Fruit fly (Drosophila melanogaster): ENCODE data around the gene Idh.

Gene Idh

DNA sequence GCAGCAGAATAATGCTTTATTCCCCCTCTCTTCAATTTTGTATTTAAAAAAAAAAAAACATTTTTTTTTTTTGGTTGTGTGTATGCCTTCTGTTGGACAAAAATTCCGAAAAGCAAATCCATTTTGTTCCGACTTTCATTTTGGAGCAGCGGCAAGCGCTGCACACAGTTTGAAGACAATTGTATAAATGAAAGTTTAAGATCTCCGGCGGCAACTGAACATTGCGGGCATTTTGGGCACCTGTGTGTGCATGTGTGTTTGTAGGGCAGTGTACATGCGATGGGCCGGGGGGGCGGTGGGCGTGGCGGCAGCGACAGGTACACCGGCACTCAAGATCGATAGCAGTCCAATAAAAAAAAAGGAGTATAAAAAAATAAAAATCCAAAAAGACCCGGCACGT is 8.8 kb upstream of the Idh start:
- no peak for TF ChIP-seq CG8478 (optimal IDR thresholded peaks at IDR 0.05)
- no peak for TF ChIP-seq CTCF (optimal IDR thresholded peaks at IDR 0.05)

DNA sequence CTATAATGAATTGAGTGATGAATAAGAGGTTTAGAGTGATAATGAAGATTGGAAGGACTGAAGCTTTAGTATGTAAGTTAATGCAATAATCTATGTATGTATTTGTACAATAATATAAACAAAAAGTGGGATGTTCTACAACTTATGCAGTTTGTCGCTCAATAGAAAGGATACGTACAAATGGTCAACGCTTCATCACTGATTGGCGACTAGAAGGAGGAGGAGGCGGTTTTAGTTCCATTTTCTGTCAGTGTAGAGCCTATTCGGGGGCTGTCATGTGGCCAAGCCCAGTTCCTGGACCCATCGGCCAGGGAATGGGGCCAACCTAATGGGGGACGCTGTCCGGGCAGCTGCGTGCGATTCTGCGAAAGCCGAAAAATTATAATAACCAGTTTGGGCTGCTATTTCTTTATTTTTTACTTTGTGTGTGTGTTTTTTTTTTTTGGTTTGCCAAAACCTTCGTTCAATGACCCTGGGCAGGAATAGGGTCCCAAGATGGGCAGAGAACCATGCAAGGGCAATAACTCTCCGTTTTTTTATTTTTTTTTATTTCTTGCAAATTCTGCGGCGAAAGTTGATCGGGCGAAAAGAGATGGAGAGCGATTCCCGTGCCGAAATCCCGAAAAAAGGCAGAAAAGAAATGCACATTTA is 8.1 kb upstream of the Idh start:
- TF ChIP-seq CTCF (optimal IDR thresholded peaks at IDR 0.05): no peak
- TF ChIP-seq CG8478 (optimal IDR thresholded peaks at IDR 0.05): no peak

DNA sequence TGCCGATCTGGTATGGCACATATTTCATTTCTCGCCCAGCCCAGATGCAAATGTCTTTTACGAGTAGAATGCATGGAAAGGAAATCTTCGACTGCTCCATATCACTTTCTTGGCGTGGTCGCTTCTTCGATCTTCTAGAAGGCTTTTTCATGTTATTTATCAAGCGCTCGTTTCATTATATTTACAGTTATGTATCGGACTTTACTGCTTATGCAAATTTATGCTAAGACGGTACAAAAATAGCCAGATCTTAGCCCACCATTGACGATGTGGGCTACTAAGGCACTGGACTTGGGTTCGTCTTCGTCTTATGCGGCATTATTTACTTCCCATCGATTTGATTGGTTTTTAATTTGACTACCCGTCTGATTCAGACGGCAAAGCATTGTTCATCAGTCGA is 2.6 kb upstream of the Idh start:
- TF ChIP-seq CTCF (optimal IDR thresholded peaks at IDR 0.05) (no peak), CG8478 (optimal IDR thresholded peaks at IDR 0.05) (no peak)

DNA sequence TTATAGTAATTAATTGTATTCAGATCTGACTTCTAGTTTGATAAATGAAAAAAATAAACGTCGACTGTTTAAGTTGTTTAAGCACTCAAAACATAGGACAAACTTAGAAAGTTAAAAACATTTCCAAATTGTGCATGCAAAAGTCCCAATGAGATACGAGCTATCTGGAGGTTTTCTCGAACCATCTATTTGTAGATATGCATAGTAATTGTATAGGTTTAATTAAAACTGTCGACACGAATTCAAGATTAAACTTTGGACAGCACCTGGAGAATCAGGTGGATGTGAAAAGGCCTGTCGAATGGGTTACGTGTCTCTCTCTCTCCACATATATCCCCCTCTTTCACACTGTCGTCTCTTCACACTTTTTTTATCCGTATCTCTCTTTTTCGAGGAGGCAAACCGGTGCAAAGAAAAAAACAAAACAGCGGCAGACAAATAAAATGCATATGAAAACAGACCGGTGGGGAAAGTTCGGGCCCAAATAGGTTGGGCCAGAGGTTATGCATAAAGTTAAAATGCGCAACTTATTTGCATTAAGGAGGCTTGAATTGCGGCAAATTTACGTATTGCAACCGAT is 553 bp downstream of the Idh start:
- TF ChIP-seq CG8478 (optimal IDR thresholded peaks at IDR 0.05) (no peak), CTCF (optimal IDR thresholded peaks at IDR 0.05) (no peak)

DNA sequence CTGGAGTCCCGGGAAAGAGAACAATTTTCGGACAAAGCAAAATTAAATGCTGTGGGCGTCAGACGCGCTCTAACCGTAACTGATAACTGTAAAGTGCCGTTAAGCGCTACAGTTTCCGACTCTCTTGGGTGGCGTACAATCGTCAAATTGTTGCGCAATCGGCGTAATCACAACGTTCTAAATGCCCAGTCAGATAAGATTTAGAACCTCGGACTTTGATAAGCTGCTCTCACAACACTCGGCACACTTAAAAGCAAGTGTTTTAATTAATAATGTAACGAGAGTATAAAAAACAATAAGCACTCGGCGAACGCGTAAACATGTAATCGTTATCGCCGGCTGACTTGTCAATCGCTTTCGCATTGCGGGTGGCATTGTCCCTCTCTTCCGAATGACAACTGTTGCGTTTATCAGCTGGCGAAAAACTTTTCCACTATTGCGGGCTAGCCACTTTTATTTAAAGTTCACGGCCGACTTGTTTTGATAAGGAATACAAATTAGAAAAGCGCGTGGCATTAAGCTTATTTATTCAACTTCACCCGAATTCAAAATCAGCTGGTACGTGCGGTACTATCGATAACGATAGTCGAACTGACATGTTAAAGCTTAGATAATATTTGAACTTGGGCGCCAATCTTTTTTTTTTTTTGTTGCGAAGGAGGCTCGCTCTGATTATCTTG is 1.8 kb downstream of the Idh start:
- TF ChIP-seq CTCF (optimal IDR thresholded peaks at IDR 0.05): no peak
- no peak for TF ChIP-seq CG8478 (optimal IDR thresholded peaks at IDR 0.05)

DNA sequence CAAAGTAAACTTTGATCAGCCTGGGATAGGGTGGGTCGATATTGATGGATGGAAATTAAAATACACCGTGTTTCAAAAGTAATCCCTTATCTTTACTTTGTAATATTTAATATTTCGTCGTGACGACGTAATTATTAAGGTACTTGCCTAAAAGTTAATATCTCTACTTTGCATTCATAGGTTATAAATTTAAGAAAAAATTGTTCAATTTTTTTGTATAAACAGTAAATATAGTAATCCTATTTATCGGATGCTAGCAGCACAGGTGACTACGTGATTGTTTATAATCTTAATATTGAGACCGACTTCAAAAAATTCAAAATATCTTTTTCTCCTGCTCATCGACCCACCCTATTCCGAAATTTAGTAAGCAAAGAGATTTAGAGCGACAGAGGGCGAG is 2.6 kb downstream of the Idh start:
- TF ChIP-seq CG8478 (optimal IDR thresholded peaks at IDR 0.05) (no peak), CTCF (optimal IDR thresholded peaks at IDR 0.05) (no peak)

DNA sequence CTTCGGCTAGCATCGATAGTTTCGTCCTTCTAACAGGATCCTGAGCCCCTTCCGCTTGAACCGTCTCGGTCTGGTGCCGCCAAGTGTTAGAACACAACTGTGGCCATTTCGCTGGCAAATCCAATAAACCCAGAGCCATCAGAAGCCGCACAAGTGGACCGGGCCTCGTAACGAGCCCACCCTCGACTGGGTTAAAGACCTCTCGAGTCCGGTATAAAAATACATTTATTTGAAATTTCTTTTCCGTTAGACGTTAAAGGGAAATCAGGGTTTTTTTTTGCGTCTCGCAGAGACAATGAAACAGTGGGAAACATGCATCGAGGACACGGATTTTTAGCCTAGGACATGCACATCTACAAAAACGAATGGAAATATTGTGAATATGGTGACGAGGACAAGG is 4.5 kb downstream of the Idh start, which contains the start of gene Culd:
Gene Culd (minus strand): TSS at position 101 of the 400 bp plus-strand sequence.
- TF ChIP-seq CG8478 (optimal IDR thresholded peaks at IDR 0.05): no peak

DNA sequence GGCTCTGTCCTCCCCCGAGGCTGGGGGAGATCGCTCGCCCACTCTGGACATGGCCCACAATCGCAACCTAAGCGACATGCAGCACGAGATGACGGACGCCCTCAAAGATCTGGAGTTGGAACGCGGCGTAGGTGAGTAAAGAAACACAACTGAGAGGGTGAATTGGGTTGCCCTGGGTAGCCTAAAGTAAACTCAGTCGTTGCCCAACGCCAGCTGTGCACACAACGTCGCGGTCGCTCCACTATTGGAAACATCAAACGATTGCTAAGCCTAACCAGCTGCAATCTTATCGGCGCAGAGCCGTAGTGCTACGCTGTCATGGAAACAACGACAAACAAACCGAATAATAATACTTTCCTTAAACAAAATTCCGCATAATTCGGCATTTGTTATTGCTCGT is 13.4 kb downstream of the Idh start:
- TF ChIP-seq CG8478 (optimal IDR thresholded peaks at IDR 0.05) (no peak), CTCF (optimal IDR thresholded peaks at IDR 0.05) (no peak)

DNA sequence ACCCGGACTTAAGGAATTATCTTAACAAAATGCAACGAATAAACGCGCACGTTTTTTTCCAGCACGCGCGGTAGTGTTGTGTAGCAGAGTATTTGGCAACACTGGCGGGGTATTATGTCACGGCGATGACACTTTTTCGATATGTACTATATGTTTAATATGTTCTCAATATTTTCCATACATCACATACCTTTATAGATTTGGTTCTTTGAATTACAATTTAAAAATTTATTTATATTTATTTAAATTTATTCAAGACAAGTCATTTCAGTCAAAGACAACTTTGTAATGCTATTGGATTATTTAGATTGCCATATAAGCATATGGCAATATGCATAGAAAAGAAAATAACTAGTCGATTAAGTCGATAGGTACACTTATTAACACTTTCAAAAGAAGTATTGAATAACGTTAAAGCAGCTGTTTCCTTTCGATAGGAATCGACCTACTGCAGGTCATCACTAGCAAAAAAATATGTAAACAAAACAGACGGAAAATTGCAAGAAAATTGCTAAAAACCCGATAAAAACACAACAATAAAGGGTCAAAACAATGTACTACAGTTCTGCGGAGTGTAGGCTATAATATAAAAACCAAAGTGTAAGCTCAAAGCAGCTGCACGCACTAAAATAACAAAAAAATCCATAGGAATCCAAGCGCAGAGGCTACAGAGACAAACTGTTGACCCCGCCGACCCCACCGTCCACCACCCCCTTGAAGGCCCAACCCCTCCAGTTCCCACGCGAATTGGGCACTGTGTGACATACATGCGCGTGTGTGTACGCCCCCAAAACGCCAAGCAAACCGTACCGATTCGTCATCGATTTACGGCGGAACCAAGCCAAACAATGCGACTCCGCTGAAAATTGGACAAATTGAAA is 14.4 kb downstream of the Idh start, which contains the start of the genes CG7182 and GAPcenA:
Gene CG7182 (minus strand): TSS at position 283 of the 881 bp plus-strand sequence.
Gene GAPcenA (plus strand): TSS at position 462 of the 881 bp plus-strand sequence.
- no peak for TF ChIP-seq CG8478 (optimal IDR thresholded peaks at IDR 0.05)
- TF ChIP-seq CTCF (optimal IDR thresholded peaks at IDR 0.05): no peak

DNA sequence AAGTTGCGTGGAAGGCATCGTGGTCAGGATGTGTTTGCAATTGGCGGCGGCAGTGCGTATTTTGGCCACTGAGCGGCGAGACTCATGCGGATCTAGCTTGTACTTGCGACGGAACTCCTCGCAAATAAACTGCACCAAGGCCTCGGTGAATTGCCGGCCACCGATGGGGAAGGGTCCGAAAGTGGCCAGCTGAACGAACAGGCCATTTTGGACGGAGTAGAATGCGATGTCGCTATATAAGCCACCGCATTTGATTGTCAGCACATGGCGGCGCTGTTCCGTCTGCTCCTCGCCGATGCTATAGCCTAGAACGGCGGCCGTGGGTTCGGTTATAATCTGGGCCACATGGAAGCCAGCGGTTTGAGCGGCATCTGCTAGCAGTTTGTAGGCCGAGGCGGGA is 15.5 kb downstream of the Idh start:
- no peak for TF ChIP-seq CTCF (optimal IDR thresholded peaks at IDR 0.05)
- no peak for TF ChIP-seq CG8478 (optimal IDR thresholded peaks at IDR 0.05)

DNA sequence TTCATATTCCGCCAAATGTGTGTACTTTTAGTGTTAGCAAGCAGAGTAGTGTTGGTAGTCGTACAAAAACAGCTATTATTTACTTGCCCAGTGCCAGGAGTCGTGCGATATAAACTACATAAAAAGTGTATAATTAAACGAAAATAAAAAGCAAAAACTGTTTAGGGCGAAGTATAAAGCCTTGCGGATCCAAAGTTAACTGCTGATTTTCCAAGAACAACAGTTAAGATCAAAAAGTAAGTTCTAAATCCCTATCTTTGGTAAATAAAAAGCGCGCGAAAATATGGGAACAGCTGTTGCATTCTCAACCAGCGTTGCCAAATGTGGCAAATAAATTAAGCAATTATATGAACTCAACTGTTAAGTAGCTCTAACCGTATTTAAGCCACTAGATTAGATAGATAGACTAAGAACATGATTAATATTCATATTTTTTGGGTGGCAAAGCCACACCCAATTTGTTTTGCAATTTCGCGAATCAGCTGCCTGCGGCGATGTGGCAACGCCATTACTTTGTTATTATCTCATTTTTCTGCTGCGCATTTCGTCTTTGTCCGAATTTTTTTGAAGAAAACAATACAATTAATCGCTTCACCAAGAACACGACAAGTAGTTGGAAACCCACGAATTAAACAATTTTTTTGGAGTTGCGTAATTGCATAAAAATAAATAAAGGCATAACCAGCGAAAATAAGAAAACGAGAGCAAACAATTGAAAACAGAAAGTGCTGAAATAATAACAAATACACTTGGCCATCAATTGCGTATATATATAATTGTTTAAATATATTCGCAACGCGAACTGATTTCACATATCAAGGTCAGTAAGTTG is 20.2 kb downstream of the Idh start, which contains the start of the genes Prim1 and CG7083:
Gene Prim1 (plus strand): TSS at position 51 of the 832 bp plus-strand sequence.
Gene CG7083 (plus strand): TSS at position 522 of the 832 bp plus-strand sequence.
- no peak for TF ChIP-seq CG8478 (optimal IDR thresholded peaks at IDR 0.05)
- TF ChIP-seq CTCF (optimal IDR thresholded peaks at IDR 0.05): no peak

DNA sequence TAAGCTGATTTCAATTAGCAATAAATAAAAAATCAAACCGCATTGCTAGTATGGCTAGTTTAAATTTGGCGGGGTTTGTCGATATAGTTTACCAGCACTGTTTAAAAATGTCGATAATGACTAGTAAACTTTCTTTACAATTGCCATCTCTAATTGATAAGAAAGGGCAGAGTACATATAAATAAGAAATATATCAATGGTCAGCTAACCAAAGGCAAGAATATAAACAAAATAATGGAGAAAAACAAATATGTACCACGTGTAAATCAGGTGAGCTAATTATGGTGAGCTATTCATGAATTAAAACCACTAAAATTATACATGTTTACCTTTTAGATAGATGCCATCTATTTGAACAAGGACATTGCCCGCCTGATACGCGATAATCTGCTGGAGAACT is 21.8 kb downstream of the Idh start, which contains the start of gene Pex2:
Gene Pex2 (plus strand): TSS at position 131 of the 400 bp plus-strand sequence.
- TF ChIP-seq CG8478 (optimal IDR thresholded peaks at IDR 0.05): no peak
- TF ChIP-seq CTCF (optimal IDR thresholded peaks at IDR 0.05): no peak

DNA sequence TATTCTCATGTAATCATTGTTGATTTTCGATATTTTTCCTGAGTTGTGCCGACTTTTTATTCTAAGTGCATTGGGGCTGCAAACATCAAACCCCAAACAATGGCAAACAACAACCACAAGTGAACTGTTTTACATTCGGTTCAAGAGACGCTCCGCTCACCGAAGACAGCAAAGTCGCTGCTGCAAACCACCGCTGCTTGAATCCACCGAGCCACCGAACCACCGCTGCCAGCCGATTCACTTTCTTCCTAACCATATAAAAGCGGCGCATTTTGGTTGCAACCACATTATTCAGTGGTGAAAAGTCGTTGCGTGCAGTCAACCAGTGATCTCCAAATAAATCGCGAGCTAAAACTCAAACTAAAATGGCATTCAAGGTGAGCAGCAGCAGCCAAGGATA is 24.3 kb downstream of the Idh start, which contains the start of gene Cpr66Cb:
Gene Cpr66Cb (plus strand): TSS at position 301 of the 400 bp plus-strand sequence.
- TF ChIP-seq CG8478 (optimal IDR thresholded peaks at IDR 0.05): no peak
- no peak for TF ChIP-seq CTCF (optimal IDR thresholded peaks at IDR 0.05)

DNA sequence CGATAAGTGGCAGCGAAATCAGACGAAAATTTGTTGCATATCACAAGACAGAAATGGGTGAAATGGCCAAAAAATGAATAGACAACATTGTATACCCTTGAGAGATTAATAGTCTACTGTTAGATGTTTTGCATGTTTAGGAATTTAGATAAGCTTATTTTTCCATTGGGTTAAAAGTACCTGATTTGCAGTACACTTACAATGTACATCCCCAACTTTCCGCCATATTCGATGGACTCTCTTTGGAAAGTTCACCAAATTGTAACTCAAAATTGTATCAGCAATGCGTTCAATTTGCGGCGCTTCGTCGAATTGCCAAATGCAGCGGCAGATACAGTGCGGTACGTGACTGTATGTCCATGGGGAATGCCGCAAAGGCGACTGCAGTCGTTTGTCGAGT is 26.4 kb downstream of the Idh start:
- TF ChIP-seq CTCF (optimal IDR thresholded peaks at IDR 0.05): no peak
- TF ChIP-seq CG8478 (optimal IDR thresholded peaks at IDR 0.05): no peak

All from S2 (cell line).